Fruit fly (Drosophila melanogaster): ENCODE measurements around the gene CG31546.
A peak's percentile ranks its signal among the peaks of the same experiment; 100 is the strongest.

The CG31546 gene

DNA sequence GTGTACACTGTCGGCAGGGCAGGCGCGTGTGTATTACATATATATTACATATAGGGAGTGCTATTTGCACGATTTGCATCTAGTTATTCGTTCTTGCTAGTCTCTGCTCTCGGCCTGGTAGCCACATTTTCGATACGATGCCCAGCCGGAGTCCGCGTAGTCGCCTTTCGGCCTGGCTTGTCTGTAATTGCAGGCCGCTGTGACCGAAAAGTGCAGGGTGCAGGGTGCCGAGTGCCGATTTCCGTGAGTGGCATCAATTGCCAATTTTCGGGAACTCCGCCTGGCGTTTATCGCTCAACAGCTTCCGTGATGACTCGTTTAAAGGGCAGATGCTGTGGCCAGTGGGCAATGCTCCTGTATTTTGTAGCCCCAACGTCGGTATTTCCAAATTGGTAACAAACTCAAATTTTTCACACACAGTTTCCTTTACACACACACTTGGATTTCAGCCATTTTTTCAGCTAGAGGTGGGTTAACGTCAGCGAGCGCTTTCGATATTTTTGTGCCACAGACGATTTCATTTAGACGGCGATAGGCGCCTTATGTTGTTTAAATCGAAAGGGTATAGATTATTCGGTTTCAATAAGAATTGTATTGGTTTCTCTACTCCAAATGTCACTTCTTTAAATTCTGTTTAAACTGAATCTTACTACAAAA, 47.4 kb downstream of the CG31546 start, which contains the start of gene CG2926 (continued):
- TF ChIP-seq CG10565 (GFP tag; optimal IDR thresholded peaks at IDR 0.05) (no peak), Atf3 (GFP tag; optimal IDR thresholded peaks at IDR 0.05) (no peak), CG1602 (GFP tag; optimal IDR thresholded peaks at IDR 0.05) (no peak), Hr39 (optimal IDR thresholded peaks at IDR 0.05) (no peak), insv (GFP tag; optimal IDR thresholded peaks at IDR 0.05) (peak in 1 of 2 experiments; percentile 48), B-H2 (GFP tag; optimal IDR thresholded peaks at IDR 0.05) (no peak), CG30020 (tag; optimal IDR thresholded peaks at IDR 0.05) (peak; percentile 81), Bgb (GFP tag; IDR thresholded peaks at IDR 0.05; ENCODE audit: partially characterized antibody) (peak; percentile 94), CG7928 (GFP tag; optimal IDR thresholded peaks at IDR 0.05) (peak; percentile 6), CG14014 (GFP tag; IDR thresholded peaks at IDR 0.05) (peak; percentile 43; the same call in 1 of the 2 replicates), ase (GFP tag; IDR thresholded peaks at IDR 0.05) (0 out of 3 replicates have a peak, but pooled peaks have one; percentile 41), ATbp (GFP tag; optimal IDR thresholded peaks at IDR 0.05) (no peak), CG16863 (GFP tag; optimal IDR thresholded peaks at IDR 0.05) (no peak), chinmo (GFP tag; IDR thresholded peaks at IDR 0.05; ENCODE audit: partially characterized antibody) (peak; percentile 87; the same call in 3 of the 4 replicates), jumu (GFP tag; optimal IDR thresholded peaks at IDR 0.05) (no peak), usp (GFP tag; optimal IDR thresholded peaks at IDR 0.05) (no peak), CG3838 (GFP tag; optimal IDR thresholded peaks at IDR 0.05) (no peak), fru (optimal IDR thresholded peaks at IDR 0.05) (no peak), CG6654 (GFP tag; optimal IDR thresholded peaks at IDR 0.05) (no peak), Dip2 (GFP tag; IDR thresholded peaks at IDR 0.05) (no peak), CG32772 (GFP tag; IDR thresholded peaks at IDR 0.05) (no peak), CHES-1-like (GFP tag; optimal IDR thresholded peaks at IDR 0.05) (peak; percentile 29), jigr1 (GFP tag; IDR thresholded peaks at IDR 0.05) (no peak), Sox102F (GFP tag; optimal IDR thresholded peaks at IDR 0.05) (no peak), CG7357 (GFP tag; IDR thresholded peaks at IDR 0.05) (no peak), D (optimal IDR thresholded peaks at IDR 0.05) (no peak), D (GFP tag; optimal IDR thresholded peaks at IDR 0.05) (no peak), fd3F (GFP tag; optimal IDR thresholded peaks at IDR 0.05) (no peak), pum (GFP tag; optimal IDR thresholded peaks at IDR 0.05) (peak; percentile 17), ken (GFP tag; IDR thresholded peaks at IDR 0.05) (no peak), MESR4 (GFP tag; optimal IDR thresholded peaks at IDR 0.05) (peak; percentile 94), lbe (GFP tag; optimal IDR thresholded peaks at IDR 0.05) (no peak), CG2199 (GFP tag; IDR thresholded peaks at IDR 0.05) (no peak), stc (GFP tag; IDR thresholded peaks at IDR 0.05) (0 out of 2 replicates have a peak, but pooled peaks have one; percentile 9), wdn (GFP tag; IDR thresholded peaks at IDR 0.05) (0 out of 2 replicates have a peak, but pooled peaks have one; percentile 5), CoRest (tag; optimal IDR thresholded peaks at IDR 0.05) (no peak), Hmr (GFP tag; optimal IDR thresholded peaks at IDR 0.05) (no peak), hbn (GFP tag; IDR thresholded peaks at IDR 0.05; ENCODE audit: partially characterized antibody) (peak; percentile 83), sqz (GFP tag; optimal IDR thresholded peaks at IDR 0.05) (no peak), CG6683 (GFP tag; optimal IDR thresholded peaks at IDR 0.05) (no peak), CG6813 (GFP tag; optimal IDR thresholded peaks at IDR 0.05) (no peak), CG8478 (optimal IDR thresholded peaks at IDR 0.05) (no peak), Jarid2 (GFP tag; optimal IDR thresholded peaks at IDR 0.05) (no peak), z (GFP tag; IDR thresholded peaks at IDR 0.05) (no peak), Fer1 (GFP tag; optimal IDR thresholded peaks at IDR 0.05) (no peak), eyg (GFP tag; optimal IDR thresholded peaks at IDR 0.05) (no peak), Ssrp (tag; optimal IDR thresholded peaks at IDR 0.05) (no peak), run (tag; optimal IDR thresholded peaks at IDR 0.05) (no peak), pho (GFP tag; optimal IDR thresholded peaks at IDR 0.05) (peak; percentile 60), CG16815 (GFP tag; optimal IDR thresholded peaks at IDR 0.05) (no peak), fd96Cb (tag; optimal IDR thresholded peaks at IDR 0.05) (no peak)
